Comparison of ENCODE assay signal across 1 worm cellular context in genomic region chrX:15264593-15264992, ce11.
TF ChIP-seq lines count a peak whose summit lies in the region.

No protein-coding gene starts in this region.

TF ChIP-seq in whole organism, L1 larva, 84 proteins besides CTCF, POLR2A, EP300 and RAD21 (continued from another document):
- TF ChIP-seq fkh-8 (tag; optimal IDR thresholded peaks at IDR 0.05; lab: Kevin White, UChicago) (peak; percentile 67), mab-9 (GFP tag; IDR thresholded peaks at IDR 0.05; lab: Robert Waterston, UW) (no peak), ceh-8 (GFP tag; optimal IDR thresholded peaks at IDR 0.05; lab: Kevin White, UChicago) (peak; percentile 70), ets-5 (GFP tag; IDR thresholded peaks at IDR 0.05; lab: Robert Waterston, UW) (0 out of 2 replicates have a peak, but pooled peaks have one; percentile 75)
TF ChIP-seq in whole organism, L1 larva: peak in this region for 14.
